Fruit fly (Drosophila melanogaster) whole organism, embryonic: ENCODE data around the gene regucalcin.

Experiments
- Atf6 ChIP-seq: fragments of 200-800 bp; sonication (Bioruptor generic); IDR thresholded peaks from 2 replicates; pipeline ENCODE4 v1.3.6; 2022; ENCODE audit warnings: missing biosample characterization, missing genetic modification characterization
- CG11723 ChIP-seq: fragments of 200-800 bp; sonication (Bioruptor generic); optimal IDR thresholded peaks from 2 replicates; lab custom pipeline; 2017; ENCODE audit warnings: missing biosample characterization, mild to moderate bottlenecking, missing genetic modification characterization
- CG12071 ChIP-seq: fragments of 200-800 bp; sonication (Bioruptor generic); optimal IDR thresholded peaks from 3 replicates; lab custom pipeline; 2018; ENCODE audit warnings: missing biosample characterization, mild to moderate bottlenecking, missing genetic modification characterization
- CG1233 ChIP-seq: fragments of 200-800 bp; sonication (Bioruptor generic); optimal IDR thresholded peaks from 4 replicates; lab custom pipeline; 2018; ENCODE audit warnings: missing biosample characterization, mild to moderate bottlenecking, missing genetic modification characterization
- CG12942 ChIP-seq: fragments of 200-800 bp; sonication (Bioruptor generic); optimal IDR thresholded peaks from 3 replicates; lab custom pipeline; 2016; ENCODE audit warnings: missing biosample characterization, missing genetic modification characterization
- CG13287 ChIP-seq: fragments of 200-800 bp; sonication (Bioruptor generic); IDR thresholded peaks from 2 replicates; pipeline ENCODE4 v1.3.6; 2022; ENCODE audit warnings: missing biosample characterization, missing genetic modification characterization; ENCODE audit not compliant: partially characterized antibody
- CG17361 ChIP-seq: fragments of 200-800 bp; sonication (Bioruptor generic); IDR thresholded peaks from 3 replicates; pipeline ENCODE4 v1.3.6; 2022; ENCODE audit warnings: missing biosample characterization, missing genetic modification characterization
- CG2678 ChIP-seq: fragments of 200-800 bp; sonication (Bioruptor generic); optimal IDR thresholded peaks from 3 replicates; lab custom pipeline; 2019; ENCODE audit warnings: missing biosample characterization, mild to moderate bottlenecking, missing genetic modification characterization, moderate library complexity
- CG30431 ChIP-seq: fragments of 200-800 bp; sonication (Bioruptor generic); optimal IDR thresholded peaks from 2 replicates; lab custom pipeline; 2017; ENCODE audit warnings: missing biosample characterization, missing genetic modification characterization
- CG32772 ChIP-seq: fragments of 200-800 bp; sonication (Bioruptor generic); IDR thresholded peaks from 2 replicates; pipeline ENCODE4 v1.3.6; 2022; ENCODE audit warnings: missing biosample characterization, missing genetic modification characterization
- CG34422 ChIP-seq: fragments of 200-800 bp; sonication (Bioruptor generic); IDR thresholded peaks from 3 replicates; pipeline ENCODE4 v1.3.6; 2022; ENCODE audit warnings: missing biosample characterization, missing genetic modification characterization
- CG5180 ChIP-seq: fragments of 200-800 bp; sonication (Bioruptor generic); optimal IDR thresholded peaks from 3 replicates; lab custom pipeline; 2017; ENCODE audit warnings: missing biosample characterization, missing genetic modification characterization, mild to moderate bottlenecking, moderate library complexity, missing genetic modification reagents
- CG7372 ChIP-seq: fragments of 200-800 bp; sonication (Bioruptor generic); IDR thresholded peaks from 2 replicates; pipeline ENCODE4 v1.3.6; 2022; ENCODE audit warnings: missing biosample characterization, missing genetic modification characterization
- CG8359 ChIP-seq: fragments of 200-800 bp; sonication (Bioruptor generic); optimal IDR thresholded peaks from 2 replicates; lab custom pipeline; 2017; ENCODE audit warnings: missing biosample characterization, mild to moderate bottlenecking, missing genetic modification characterization, borderline replicate concordance
- CG9437 ChIP-seq: fragments of 200-800 bp; sonication (Bioruptor generic); optimal IDR thresholded peaks from 2 replicates; lab custom pipeline; 2018; ENCODE audit warnings: missing biosample characterization, mild to moderate bottlenecking, missing genetic modification characterization
- CG9932 ChIP-seq: fragments of 200-800 bp; sonication (Bioruptor generic); IDR thresholded peaks from 2 replicates; pipeline ENCODE4 v1.3.6; 2022; ENCODE audit warnings: missing biosample characterization, missing genetic modification characterization
- Dbx ChIP-seq: fragments of 200-800 bp; sonication (Bioruptor generic); IDR thresholded peaks from 3 replicates; pipeline ENCODE4 v1.3.6; 2022; ENCODE audit warnings: missing biosample characterization, missing genetic modification characterization
- Doc3 ChIP-seq: fragments of 200-800 bp; sonication (Bioruptor generic); IDR thresholded peaks from 3 replicates; pipeline ENCODE4 v1.3.6; 2022; ENCODE audit warnings: missing biosample characterization, missing genetic modification characterization; ENCODE audit not compliant: partially characterized antibody
- HLHmδ ChIP-seq: fragments of 200-800 bp; sonication (Bioruptor generic); optimal IDR thresholded peaks from 2 replicates; lab custom pipeline; 2018; ENCODE audit warnings: missing biosample characterization, mild to moderate bottlenecking, missing genetic modification characterization, moderate library complexity
- Hand ChIP-seq: fragments of 200-800 bp; sonication (Bioruptor generic); optimal IDR thresholded peaks from 2 replicates; lab custom pipeline; 2017; ENCODE audit warnings: mild to moderate bottlenecking, missing biosample characterization, missing genetic modification reagents, missing genetic modification characterization
- NK7.1 ChIP-seq: fragments of 200-800 bp; sonication (Bioruptor generic); optimal IDR thresholded peaks from 3 replicates; lab custom pipeline; 2016; ENCODE audit warnings: missing biosample characterization, missing genetic modification characterization
- Nf-YB ChIP-seq: fragments of 200-800 bp; sonication (Bioruptor generic); optimal IDR thresholded peaks from 3 replicates; lab custom pipeline; 2019; ENCODE audit warnings: missing biosample characterization, mild to moderate bottlenecking, missing genetic modification characterization, moderate library complexity
- Xrp1 ChIP-seq: fragments of 200-800 bp; sonication (Bioruptor generic); IDR thresholded peaks from 2 replicates; pipeline ENCODE4 v1.3.6; 2022; ENCODE audit warnings: missing biosample characterization, missing genetic modification characterization
- ara ChIP-seq: fragments of 200-800 bp; sonication (Bioruptor generic); IDR thresholded peaks from 2 replicates; pipeline ENCODE4 v1.3.6; 2022; ENCODE audit warnings: missing biosample characterization, missing genetic modification characterization
- bbx ChIP-seq: fragments of 200-800 bp; sonication (Bioruptor generic); IDR thresholded peaks from 2 replicates; pipeline ENCODE4 v1.3.6; 2022; ENCODE audit warnings: missing biosample characterization, missing genetic modification characterization; ENCODE audit not compliant: partially characterized antibody
- bigmax ChIP-seq: fragments of 200-800 bp; sonication (Bioruptor generic); optimal IDR thresholded peaks from 2 replicates; lab custom pipeline; 2018; ENCODE audit warnings: missing biosample characterization, mild to moderate bottlenecking, missing genetic modification characterization
- btn ChIP-seq: fragments of 200-800 bp; sonication (Bioruptor generic); optimal IDR thresholded peaks from 2 replicates; lab custom pipeline; 2016; ENCODE audit warnings: missing biosample characterization, missing genetic modification characterization
- cad ChIP-seq: fragments of >200 bp; optimal IDR thresholded peaks from 2 replicates; lab custom pipeline; 2017; ENCODE audit warnings: missing biosample characterization, missing genetic modification characterization
- cas ChIP-seq: fragments of 200-800 bp; sonication (Bioruptor generic); IDR thresholded peaks from 2 replicates; pipeline ENCODE4 v1.3.6; 2022; ENCODE audit warnings: missing biosample characterization, missing genetic modification characterization
- chm ChIP-seq: fragments of 200-800 bp; sonication (Bioruptor generic); IDR thresholded peaks from 2 replicates; pipeline ENCODE4 v1.3.6; 2022; ENCODE audit warnings: missing biosample characterization, missing genetic modification characterization
- dan ChIP-seq: fragments of 200-800 bp; sonication (Bioruptor generic); IDR thresholded peaks from 2 replicates; pipeline ENCODE4 v1.3.6; 2022; ENCODE audit warnings: missing biosample characterization, missing genetic modification characterization
- gcm ChIP-seq: fragments of 200-800 bp; sonication (Bioruptor generic); optimal IDR thresholded peaks from 2 replicates; lab custom pipeline; 2019; ENCODE audit warnings: missing biosample characterization, mild to moderate bottlenecking, missing genetic modification characterization, moderate library complexity
- gt ChIP-seq: fragments of 200-800 bp; sonication (Bioruptor generic); IDR thresholded peaks from 2 replicates; pipeline ENCODE4 v1.3.6; 2022; ENCODE audit warnings: missing biosample characterization, missing genetic modification characterization
- hbn ChIP-seq: fragments of 200-800 bp; sonication (Bioruptor generic); IDR thresholded peaks from 2 replicates; pipeline ENCODE4 v1.3.6; 2022; ENCODE audit warnings: missing biosample characterization, missing genetic modification characterization; ENCODE audit not compliant: partially characterized antibody
- inv ChIP-seq: fragments of 200-800 bp; sonication (Bioruptor generic); IDR thresholded peaks from 2 replicates; pipeline ENCODE4 v1.3.6; 2022; ENCODE audit warnings: missing biosample characterization, missing genetic modification characterization; ENCODE audit not compliant: partially characterized antibody
- kni ChIP-seq: fragments of 200-800 bp; sonication (Bioruptor generic); optimal IDR thresholded peaks from 3 replicates; lab custom pipeline; 2017; ENCODE audit warnings: mild to moderate bottlenecking, missing biosample characterization, missing genetic modification reagents, missing genetic modification characterization
- lov ChIP-seq, 2 experiments: fragments of 200-800 bp in 1 of 2; fragments of >200 bp in 1 of 2; sonication (Bioruptor generic) in 1 of 2; IDR thresholded peaks in 1 of 2; optimal IDR thresholded peaks in 1 of 2; 2 replicates in 1 of 2; 3 replicates in 1 of 2; pipeline versions ENCODE4 v1.3.6 to Lab custom; 2017 to 2022; ENCODE audit warnings: missing biosample characterization in 1 of 2, missing genetic modification characterization in 1 of 2
- mirr ChIP-seq: fragments of 200-800 bp; sonication (Bioruptor generic); optimal IDR thresholded peaks from 3 replicates; lab custom pipeline; 2018; ENCODE audit warnings: missing biosample characterization, mild to moderate bottlenecking, missing genetic modification characterization
- nau ChIP-seq: fragments of 200-800 bp; sonication (Bioruptor generic); optimal IDR thresholded peaks from 3 replicates; lab custom pipeline; 2017; ENCODE audit warnings: missing biosample characterization, mild to moderate bottlenecking, missing genetic modification characterization, missing genetic modification reagents
- otp ChIP-seq: fragments of 200-800 bp; sonication (Bioruptor generic); IDR thresholded peaks from 3 replicates; pipeline ENCODE4, ENCODE4 v1.3.6; 2022; ENCODE audit warnings: missing biosample characterization, missing genetic modification characterization
- p53 ChIP-seq: fragments of 200-800 bp; sonication (Bioruptor generic); optimal IDR thresholded peaks from 2 replicates; lab custom pipeline; 2016; ENCODE audit warnings: missing biosample characterization, missing genetic modification characterization
- pan ChIP-seq, 4 experiments: fragments of >200 bp in 3 of 4; fragments of 200-800 bp in 1 of 4; sonication (Bioruptor generic) in 1 of 4; optimal IDR thresholded peaks in 3 of 4; IDR thresholded peaks in 1 of 4; 2 replicates each; pipeline versions ENCODE4 v1.3.6 to Lab custom; 2017 to 2022; ENCODE audit warnings: missing biosample characterization in 2 of 4, missing genetic modification characterization in 2 of 4, mixed read lengths in 1 of 4
- sd ChIP-seq: fragments of 200-800 bp; sonication (Bioruptor generic); optimal IDR thresholded peaks from 3 replicates; lab custom pipeline; 2018; ENCODE audit warnings: missing biosample characterization, mild to moderate bottlenecking, missing genetic modification characterization, moderate library complexity
- sens ChIP-seq: fragments of 200-800 bp; sonication (Bioruptor generic); peaks from one replicate; lab custom pipeline; 2016; ENCODE audit warnings: missing biosample characterization, missing genetic modification characterization
- vvl ChIP-seq: fragments of 200-800 bp; sonication (Bioruptor generic); IDR thresholded peaks from 2 replicates; pipeline ENCODE4 v1.3.6; 2022; ENCODE audit warnings: missing biosample characterization, missing genetic modification characterization
- yki ChIP-seq: fragments of >200 bp; optimal IDR thresholded peaks from 3 replicates; lab custom pipeline; 2018
- z ChIP-seq: fragments of 200-800 bp; sonication (Bioruptor generic); IDR thresholded peaks from 3 replicates; pipeline ENCODE4 v1.3.6; 2022; ENCODE audit warnings: missing biosample characterization, missing genetic modification characterization

regucalcin gene

dm6 chrX:12006678-12007441 is 5.3 kb upstream of the regucalcin start, which contains the start of gene CG1806 (continued):
- TF ChIP-seq Xrp1 (GFP tag; lab: Robert Waterston, UW) (no peak), p53 (no peak), yki (lab: Kevin White, UChicago) (peak; percentile 94), sens (GFP tag; lab: Kevin White, UChicago) (peak; percentile 68), hbn (GFP tag; lab: Robert Waterston, UW) (peak; percentile 34; the same call in 1 of the 2 replicates), CG1233 (no peak), CG2678 (tag; lab: Kevin White, UChicago) (peak; percentile 6), CG7372 (GFP tag; lab: Robert Waterston, UW) (no peak), CG17361 (GFP tag; lab: Robert Waterston, UW) (no peak), NK7.1 (no peak), vvl (GFP tag; lab: Robert Waterston, UW) (peak; percentile 35; the same call in 1 of the 2 replicates), CG34422 (GFP tag; lab: Robert Waterston, UW) (0 out of 3 replicates have a peak, but pooled peaks have one; percentile 20), Hand (GFP tag; lab: Kevin White, UChicago) (no peak), dan (GFP tag; lab: Robert Waterston, UW) (no peak), pan (optimal IDR thresholded peaks at IDR 0.05; lab: Kevin White, UChicago) (no peak), pan (GFP tag; optimal IDR thresholded peaks at IDR 0.05 in 1 of 2, IDR thresholded peaks at IDR 0.05 in 1 of 2) (peak in 1 of 2 experiments; percentile 18), z (GFP tag; lab: Robert Waterston, UW) (peak; percentile 62; the same call in 1 of the 3 replicates), btn (GFP tag; lab: Kevin White, UChicago) (no peak), gcm (GFP tag; lab: Kevin White, UChicago) (peak; percentile 17), CG5180 (GFP tag; lab: Kevin White, UChicago) (peak; percentile 3), cad (GFP tag; lab: Kevin White, UChicago) (peak; percentile 22), CG32772 (GFP tag; lab: Robert Waterston, UW) (no peak), CG13287 (GFP tag; lab: Robert Waterston, UW) (peak; percentile 27), CG11723 (GFP tag; lab: Kevin White, UChicago) (no peak), CG9437 (no peak), ara (no peak), chm (GFP tag; lab: Robert Waterston, UW) (peak; percentile 18; the same call in 1 of the 2 replicates), mirr (GFP tag; lab: Kevin White, UChicago) (peak; percentile 8), gt (no peak), Doc3 (GFP tag; lab: Robert Waterston, UW) (0 out of 3 replicates have a peak, but pooled peaks have one; percentile 9), otp (GFP tag; lab: Robert Waterston, UW) (peak; percentile 22; the same call in 1 of the 3 replicates), sd (tag; lab: Kevin White, UChicago) (peak; percentile 92), CG12071 (GFP tag; lab: Kevin White, UChicago) (peak; percentile 24), Atf6 (0 out of 2 replicates have a peak, but pooled peaks have one; percentile 31), lov (optimal IDR thresholded peaks at IDR 0.05; lab: Kevin White, UChicago) (no peak), lov (GFP tag; IDR thresholded peaks at IDR 0.05; lab: Robert Waterston, UW) (0 out of 3 replicates have a peak, but pooled peaks have one; percentile 43), bbx (GFP tag; lab: Robert Waterston, UW) (no peak), CG12942 (GFP tag; lab: Kevin White, UChicago) (no peak), HLHmδ (GFP tag; lab: Kevin White, UChicago) (peak; percentile 55), Dbx (GFP tag; lab: Robert Waterston, UW) (peak; percentile 45; the same call in 1 of the 3 replicates), kni (GFP tag; lab: Kevin White, UChicago) (peak; percentile 18), CG30431 (GFP tag; lab: Kevin White, UChicago) (no peak), CG8359 (GFP tag; lab: Kevin White, UChicago) (no peak), cas (GFP tag; lab: Robert Waterston, UW) (0 out of 2 replicates have a peak, but pooled peaks have one; percentile 13), inv (0 out of 2 replicates have a peak, but pooled peaks have one; percentile 21), Nf-YB (GFP tag; lab: Kevin White, UChicago) (no peak), bigmax (GFP tag; lab: Kevin White, UChicago) (no peak), nau (GFP tag; lab: Kevin White, UChicago) (peak; percentile 0), CG9932 (0 out of 2 replicates have a peak, but pooled peaks have one; percentile 14)
